Worm (Caenorhabditis elegans): ENCODE results near the gene tofu-1.
A peak's percentile ranks its signal among the peaks of the same experiment; 100 is the strongest.

The tofu-1 gene

DNA sequence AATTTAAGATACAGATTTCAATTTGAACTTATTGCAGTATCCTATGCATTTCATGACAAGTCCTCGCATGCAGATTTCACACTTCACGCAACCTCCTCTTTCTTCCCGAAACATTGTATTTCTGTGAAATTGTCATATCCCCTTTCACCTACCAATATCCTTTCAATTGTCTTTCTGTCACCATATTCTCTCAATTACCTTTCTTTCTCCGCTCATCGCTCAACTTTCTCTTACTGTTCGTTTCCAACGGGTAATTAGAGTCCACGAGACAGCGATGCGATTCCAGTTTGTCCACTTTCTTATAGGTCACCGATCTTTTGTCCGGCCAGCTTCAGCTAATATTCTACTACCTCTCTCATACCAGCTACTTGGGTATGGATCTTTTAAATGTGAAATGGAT, 28.6 kb upstream of the tofu-1 start, which contains the start of gene mam-5:
mam-5 (plus strand) TSS at position 304 of the 400 bp plus-strand sequence.
- TF ChIP-seq aha-1 (tag; optimal IDR thresholded peaks at IDR 0.05) (no peak), blmp-1 (tag; optimal IDR thresholded peaks at IDR 0.05) (peak; percentile 53), irx-1 (tag; optimal IDR thresholded peaks at IDR 0.05) (no peak), efl-1 (optimal IDR thresholded peaks at IDR 0.05) (no peak), efl-1 (GFP tag; optimal IDR thresholded peaks at IDR 0.05 in 1 of 2) (peak in 1 of 2 experiments; percentile 24), rnt-1 (tag; optimal IDR thresholded peaks at IDR 0.05) (no peak), ztf-11 (tag; optimal IDR thresholded peaks at IDR 0.05) (no peak)

DNA sequence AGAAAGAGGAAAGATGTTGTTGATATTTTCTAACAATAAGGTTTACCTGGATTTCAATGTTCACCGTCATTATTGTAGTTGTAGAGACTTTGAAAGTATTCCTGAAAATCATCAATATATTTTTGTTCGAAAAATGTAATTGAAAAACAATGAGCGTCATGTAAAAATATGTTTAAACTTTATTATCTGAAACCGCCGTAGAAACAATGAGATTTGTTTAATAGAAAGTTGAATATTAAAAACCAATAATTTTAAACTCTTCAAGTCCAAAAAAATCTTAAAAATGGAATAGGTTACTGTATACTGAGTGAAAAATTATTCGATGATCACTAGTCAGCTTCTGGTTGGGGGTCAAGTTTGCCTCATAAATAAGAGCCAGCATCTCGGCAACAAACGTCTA, 22.7 kb upstream of the tofu-1 start, which contains the start of gene anmt-3:
anmt-3 (minus strand) TSS at position 101 of the 400 bp plus-strand sequence.
- TF ChIP-seq efl-1 (optimal IDR thresholded peaks at IDR 0.05) (no peak), efl-1 (GFP tag; optimal IDR thresholded peaks at IDR 0.05 in 1 of 2) (peak in 1 of 2 experiments; percentile 25), aly-2 (tag; optimal IDR thresholded peaks at IDR 0.05) (no peak), fkh-4 (tag; optimal IDR thresholded peaks at IDR 0.05; ENCODE audit: borderline replicate concordance) (no peak)

DNA sequence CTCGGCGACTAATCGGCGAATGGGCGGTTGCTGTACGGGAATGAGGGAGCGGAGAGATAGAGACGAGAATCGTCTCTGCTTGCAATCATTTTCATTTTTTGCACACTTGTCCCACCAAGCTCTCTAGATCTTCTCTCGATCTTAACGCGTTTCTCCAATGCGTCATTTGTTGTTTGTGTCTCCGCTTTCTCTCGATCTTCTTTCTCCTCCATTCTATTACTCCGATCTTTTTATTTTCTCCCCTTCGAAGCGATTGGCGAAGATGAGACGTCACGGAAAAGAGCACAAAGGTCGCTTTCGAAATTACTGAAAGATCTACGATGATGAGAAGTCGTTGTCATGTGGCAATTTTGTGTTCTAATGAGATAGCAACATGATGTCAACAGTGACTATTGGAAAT, 22.3 kb upstream of the tofu-1 start:
- TF ChIP-seq rnt-1 (tag; optimal IDR thresholded peaks at IDR 0.05): peak; percentile 72
- peak; percentile 36 for TF ChIP-seq dsc-1 (tag; optimal IDR thresholded peaks at IDR 0.05)
- peak; percentile 24 to 48 for TF ChIP-seq lsy-2 (tag; optimal IDR thresholded peaks at IDR 0.05)
- TF ChIP-seq nhr-19 (GFP tag; conservative IDR thresholded peaks at IDR 0.05): peak; percentile 46
- peak; percentile 77 for TF ChIP-seq nhr-71 (tag; optimal IDR thresholded peaks at IDR 0.05)
- TF ChIP-seq lin-39 (tag; optimal IDR thresholded peaks at IDR 0.05): no peak
- TF ChIP-seq tbx-2 (tag; optimal IDR thresholded peaks at IDR 0.05): peak; percentile 56
- no peak for TF ChIP-seq fkh-4 (tag; optimal IDR thresholded peaks at IDR 0.05; ENCODE audit: borderline replicate concordance)
- peak; percentile 8 for TF ChIP-seq nhr-77 (tag; optimal IDR thresholded peaks at IDR 0.05)
- peak; percentile 49 for TF ChIP-seq nhr-20 (tag; optimal IDR thresholded peaks at IDR 0.05)
- peak; percentile 2 for TF ChIP-seq xbp-1 (tag; optimal IDR thresholded peaks at IDR 0.05)
- TF ChIP-seq isw-1 (GFP tag; IDR thresholded peaks at IDR 0.05): no peak
- TF ChIP-seq mep-1 (tag; optimal IDR thresholded peaks at IDR 0.05): peak; percentile 29
- peak in 1 of 2 experiments; percentile 19 for TF ChIP-seq efl-1 (optimal IDR thresholded peaks at IDR 0.05)
- no peak for TF ChIP-seq efl-1 (GFP tag; optimal IDR thresholded peaks at IDR 0.05 in 1 of 2)
- peak; percentile 50 for TF ChIP-seq snu-23 (GFP tag; optimal IDR thresholded peaks at IDR 0.05)
- TF ChIP-seq mab-9 (GFP tag; IDR thresholded peaks at IDR 0.05): no peak
- peak; percentile 75 for TF ChIP-seq lin-14 (GFP tag; optimal IDR thresholded peaks at IDR 0.05)

DNA sequence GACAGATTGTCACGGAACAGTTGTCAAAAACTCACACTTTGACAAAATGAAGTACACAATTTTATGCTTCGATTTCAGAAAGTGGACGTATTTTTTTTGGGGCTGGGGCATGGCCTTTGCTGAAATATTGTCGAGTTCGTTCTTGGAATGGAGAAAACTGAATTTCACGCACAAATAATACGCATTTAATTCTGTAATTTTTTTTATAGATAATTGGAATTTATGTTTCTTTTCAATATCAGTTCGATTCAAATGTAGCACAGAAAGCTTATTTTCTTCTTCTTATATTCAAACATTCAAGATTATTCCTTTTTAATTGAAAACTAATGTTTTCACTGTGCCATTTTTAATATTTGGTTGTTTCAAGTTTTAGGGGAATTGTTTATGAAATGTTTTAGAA, 20.6 kb upstream of the tofu-1 start, which contains the start of gene T07C12.10:
T07C12.10 (minus strand) TSS at position 101 of the 400 bp plus-strand sequence.
- TF ChIP-seq lin-35 (GFP tag; optimal IDR thresholded peaks at IDR 0.05): no peak
- TF ChIP-seq C16A3.4 (tag; optimal IDR thresholded peaks at IDR 0.05): no peak
- no peak for TF ChIP-seq ces-1 (GFP tag; optimal IDR thresholded peaks at IDR 0.05)
- no peak for TF ChIP-seq ets-5 (GFP tag; IDR thresholded peaks at IDR 0.05)
- no peak for TF ChIP-seq nhr-19 (GFP tag; conservative IDR thresholded peaks at IDR 0.05)
- TF ChIP-seq Y116A8C.19 (tag; optimal IDR thresholded peaks at IDR 0.05; ENCODE audit: borderline replicate concordance): no peak
- TF ChIP-seq nhr-76 (tag; optimal IDR thresholded peaks at IDR 0.05): no peak
- TF ChIP-seq swsn-7 (tag; optimal IDR thresholded peaks at IDR 0.05): no peak
- no peak for TF ChIP-seq nhr-11 (tag; optimal IDR thresholded peaks at IDR 0.05)

DNA sequence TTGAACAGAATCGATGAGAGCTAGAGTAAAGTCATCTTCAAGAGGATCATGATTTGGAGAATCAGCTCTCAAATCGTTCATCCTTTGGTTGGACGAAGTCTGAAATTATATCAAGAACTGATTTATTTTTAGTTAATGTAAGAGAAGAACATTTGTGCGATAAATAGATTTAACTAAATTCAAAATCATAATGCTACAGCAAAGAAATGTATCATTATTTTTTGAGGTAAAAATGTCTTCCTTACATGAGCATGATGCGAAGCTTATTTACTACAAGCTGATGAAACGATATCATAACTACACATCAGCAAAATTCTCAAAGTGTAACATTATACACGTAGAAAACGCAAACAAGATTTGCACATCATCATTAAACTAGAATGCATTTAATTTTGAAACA, 18.6 kb upstream of the tofu-1 start, which contains the start of gene madf-4:
madf-4 (minus strand) TSS at position 101 of the 400 bp plus-strand sequence.
- TF ChIP-seq alr-1 (tag; optimal IDR thresholded peaks at IDR 0.05; ENCODE audit: borderline replicate concordance): no peak
- no peak for TF ChIP-seq nhr-76 (tag; optimal IDR thresholded peaks at IDR 0.05)
- TF ChIP-seq mdl-1 (tag; optimal IDR thresholded peaks at IDR 0.05): no peak

DNA sequence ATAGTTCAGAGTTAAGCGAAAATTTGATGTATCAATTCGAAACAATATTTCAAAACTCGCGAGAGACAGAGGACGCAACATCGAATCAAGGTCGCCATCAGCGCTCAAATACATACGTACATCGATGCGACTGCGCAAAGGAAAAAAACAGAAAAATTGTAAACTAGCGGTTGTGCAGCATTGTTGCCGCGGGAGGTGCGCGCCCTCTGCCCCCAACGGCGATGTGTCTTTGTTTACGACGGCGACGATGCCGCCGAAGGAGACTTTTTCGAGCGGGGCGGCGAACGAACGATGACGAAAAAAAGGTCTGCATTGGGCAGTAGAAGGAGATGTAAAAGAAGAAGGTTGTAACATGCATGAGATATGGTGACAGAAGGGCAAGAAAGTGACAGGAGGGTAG, 18.0 kb upstream of the tofu-1 start:
- TF ChIP-seq mdl-1 (tag; optimal IDR thresholded peaks at IDR 0.05) (no peak), efl-1 (optimal IDR thresholded peaks at IDR 0.05) (no peak), efl-1 (GFP tag; optimal IDR thresholded peaks at IDR 0.05 in 1 of 2) (peak in 1 of 2 experiments; percentile 3), lin-13 (GFP tag; optimal IDR thresholded peaks at IDR 0.05) (no peak), fos-1 (tag; optimal IDR thresholded peaks at IDR 0.05) (no peak), unc-130 (tag; optimal IDR thresholded peaks at IDR 0.05) (no peak), nhr-85 (tag) (peak; percentile 81), ztf-11 (tag; optimal IDR thresholded peaks at IDR 0.05) (no peak), ama-1 (optimal IDR thresholded peaks at IDR 0.05) (no peak), lin-14 (GFP tag; optimal IDR thresholded peaks at IDR 0.05) (peak; percentile 64), ceh-63 (GFP tag; optimal IDR thresholded peaks at IDR 0.05) (no peak), mab-9 (GFP tag; IDR thresholded peaks at IDR 0.05) (no peak)

All from whole organism, L1 larva.